Worm (Caenorhabditis elegans): ENCODE results near the gene F53B1.8.

The F53B1.8 gene

DNA sequence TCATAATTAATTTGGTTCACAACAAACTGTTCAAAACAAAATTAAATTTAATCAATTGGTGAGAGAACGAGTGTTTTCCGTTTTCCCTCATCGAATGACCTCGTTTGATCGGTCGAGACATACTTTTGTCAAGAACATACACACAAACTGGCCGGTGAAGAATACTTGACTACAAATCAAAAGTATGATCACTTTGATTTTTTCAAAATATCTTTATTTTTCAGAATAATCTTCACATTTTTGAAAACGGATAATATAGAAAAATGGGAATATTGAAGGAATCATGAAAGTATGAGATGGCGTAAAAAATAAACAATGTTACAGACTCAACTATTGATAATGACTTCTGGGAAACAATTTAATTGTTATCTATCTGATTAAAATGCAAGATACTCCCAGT lies 11.9 kb downstream of the F53B1.8 start, which contains the start of gene swip-10:
Gene swip-10 (minus strand): TSS at position 101 of the 400 bp plus-strand sequence.
- TF ChIP-seq lim-6 (tag; optimal IDR thresholded peaks at IDR 0.05) (no peak), pqm-1 (tag; optimal IDR thresholded peaks at IDR 0.05) (no peak), gmeb-2 (tag; optimal IDR thresholded peaks at IDR 0.05) (no peak), ceh-48 (tag; optimal IDR thresholded peaks at IDR 0.05) (no peak), pag-3 (tag; optimal IDR thresholded peaks at IDR 0.05; ENCODE audit: borderline replicate concordance) (no peak), hlh-15 (tag; optimal IDR thresholded peaks at IDR 0.05) (no peak), fkh-6 (tag; optimal IDR thresholded peaks at IDR 0.05) (no peak), hlh-13 (GFP tag; optimal IDR thresholded peaks at IDR 0.05) (no peak), elt-2 (tag; optimal IDR thresholded peaks at IDR 0.05) (no peak), fkh-10 (GFP tag; optimal IDR thresholded peaks at IDR 0.05) (no peak), che-1 (tag; optimal IDR thresholded peaks at IDR 0.05) (no peak), npax-4 (tag; optimal IDR thresholded peaks at IDR 0.05) (no peak), ama-1 (optimal IDR thresholded peaks at IDR 0.05) (no peak), ceh-30 (tag; optimal IDR thresholded peaks at IDR 0.05) (no peak), nfya-1 (tag; optimal IDR thresholded peaks at IDR 0.05) (no peak), K09A11.1 (tag; optimal IDR thresholded peaks at IDR 0.05; ENCODE audit: insufficient read depth) (no peak), ceh-24 (tag; optimal IDR thresholded peaks at IDR 0.05) (no peak), K02D7.2 (tag; optimal IDR thresholded peaks at IDR 0.05) (no peak), unc-3 (GFP tag; conservative IDR thresholded peaks at IDR 0.05) (no peak), unc-3 (tag; optimal IDR thresholded peaks at IDR 0.05) (no peak), rnt-1 (tag; optimal IDR thresholded peaks at IDR 0.05) (no peak)

DNA sequence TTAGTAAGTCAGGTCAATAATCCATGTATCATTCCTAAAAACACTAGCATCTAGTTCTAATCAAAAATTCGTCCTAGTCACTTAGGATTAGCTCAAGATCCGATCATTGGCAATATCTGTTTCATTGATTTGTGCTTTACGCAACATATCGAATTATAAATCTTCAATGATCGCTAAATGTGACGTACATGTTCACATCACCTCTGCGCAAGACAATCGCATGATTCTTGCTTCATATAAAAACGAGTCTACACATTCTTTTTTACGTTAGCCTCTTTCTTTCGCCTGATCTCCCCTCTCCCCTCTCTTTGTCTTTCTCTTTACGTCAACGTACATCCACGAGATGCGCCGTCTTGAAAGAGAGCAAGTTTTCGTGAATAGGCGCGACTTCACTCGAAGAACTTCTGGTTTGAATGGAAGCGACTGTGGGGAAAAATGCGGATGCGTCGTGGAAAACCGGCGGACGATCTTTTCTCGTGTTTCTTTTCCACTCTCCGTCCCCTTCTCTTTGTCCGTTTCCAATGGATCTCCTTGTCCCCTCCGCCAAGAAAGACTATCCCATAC lies 13.7 kb downstream of the F53B1.8 start:
- peak; percentile 6 for TF ChIP-seq nfya-1 (tag; optimal IDR thresholded peaks at IDR 0.05)
- no peak for TF ChIP-seq unc-86 (tag; optimal IDR thresholded peaks at IDR 0.05)
- peak; percentile 18 for TF ChIP-seq sdc-2 (tag; optimal IDR thresholded peaks at IDR 0.05)
- TF ChIP-seq unc-55 (GFP tag; optimal IDR thresholded peaks at IDR 0.05) = no peak
- TF ChIP-seq hlh-15 (tag; optimal IDR thresholded peaks at IDR 0.05) = no peak

DNA sequence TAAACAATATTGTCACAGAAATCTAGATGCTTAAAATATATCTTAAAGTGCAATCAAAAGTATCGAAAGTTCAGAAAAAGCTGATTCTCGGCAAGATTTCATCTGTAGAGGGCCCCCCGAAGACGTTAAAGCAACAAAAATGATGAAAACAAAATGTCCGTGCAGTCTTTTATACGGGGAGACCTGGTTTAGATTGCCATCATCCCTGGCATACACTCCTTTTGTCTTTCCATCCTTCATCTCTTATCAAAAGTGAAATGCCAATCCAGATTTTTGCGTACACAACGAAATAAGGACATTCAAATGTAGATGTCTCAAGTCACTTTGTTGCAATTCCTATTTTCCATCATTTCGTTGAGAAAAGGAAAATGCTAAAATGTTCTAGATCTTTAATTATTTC lies 15.9 kb downstream of the F53B1.8 start:
- TF ChIP-seq ama-1 (optimal IDR thresholded peaks at IDR 0.05) (no peak), ceh-34 (tag; optimal IDR thresholded peaks at IDR 0.05) (no peak), pax-1 (tag; optimal IDR thresholded peaks at IDR 0.05) (no peak), fax-1 (tag; optimal IDR thresholded peaks at IDR 0.05) (no peak), elt-2 (tag; optimal IDR thresholded peaks at IDR 0.05) (no peak), ceh-2 (tag; optimal IDR thresholded peaks at IDR 0.05) (no peak), ref-2 (tag; optimal IDR thresholded peaks at IDR 0.05) (no peak), ztf-16 (tag; optimal IDR thresholded peaks at IDR 0.05) (no peak), ceh-14 (tag; optimal IDR thresholded peaks at IDR 0.05) (no peak), C08G9.2 (tag; optimal IDR thresholded peaks at IDR 0.05) (no peak), tbx-2 (tag; optimal IDR thresholded peaks at IDR 0.05) (no peak), ceh-31 (tag; optimal IDR thresholded peaks at IDR 0.05) (no peak), syd-9 (tag; optimal IDR thresholded peaks at IDR 0.05) (no peak), npax-4 (tag; optimal IDR thresholded peaks at IDR 0.05) (no peak), fkh-6 (tag; optimal IDR thresholded peaks at IDR 0.05) (no peak), ets-4 (tag; optimal IDR thresholded peaks at IDR 0.05) (no peak), ceh-30 (tag; optimal IDR thresholded peaks at IDR 0.05) (no peak), unc-55 (GFP tag; optimal IDR thresholded peaks at IDR 0.05) (no peak)

DNA sequence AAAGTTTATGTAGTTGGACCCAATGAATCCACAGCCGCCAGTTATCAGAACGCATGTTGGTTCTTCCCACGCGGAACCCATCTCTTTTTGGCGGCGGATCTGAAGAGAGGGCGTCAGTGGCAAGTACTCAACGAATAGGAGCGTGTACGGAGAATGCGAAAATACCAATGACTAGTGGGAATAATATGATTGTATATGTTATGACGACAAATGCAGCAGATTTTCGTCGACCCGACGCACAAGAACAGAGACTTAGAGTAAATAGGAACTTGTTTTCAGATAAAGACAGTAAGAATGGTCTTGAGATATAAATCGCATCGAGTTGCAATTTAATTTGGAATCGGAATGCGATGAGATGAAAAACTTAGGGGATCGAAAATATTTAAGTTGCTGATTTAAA lies 17.0 kb downstream of the F53B1.8 start, which contains the start of gene bus-5:
Gene bus-5 (minus strand): TSS at position 101 of the 400 bp plus-strand sequence.
- TF ChIP-seq rnt-1 (tag; optimal IDR thresholded peaks at IDR 0.05) (no peak), pha-2 (tag; optimal IDR thresholded peaks at IDR 0.05) (no peak), pax-1 (tag; optimal IDR thresholded peaks at IDR 0.05) (no peak), fax-1 (tag; optimal IDR thresholded peaks at IDR 0.05) (no peak), hlh-8 (tag; optimal IDR thresholded peaks at IDR 0.05) (no peak), tbx-7 (tag; optimal IDR thresholded peaks at IDR 0.05) (no peak), unc-86 (tag; optimal IDR thresholded peaks at IDR 0.05) (no peak), unc-3 (GFP tag; conservative IDR thresholded peaks at IDR 0.05) (no peak), unc-3 (tag; optimal IDR thresholded peaks at IDR 0.05) (no peak), mec-3 (tag; optimal IDR thresholded peaks at IDR 0.05; ENCODE audit: borderline replicate concordance) (no peak), nfya-1 (tag; optimal IDR thresholded peaks at IDR 0.05) (no peak), dmd-4 (tag; optimal IDR thresholded peaks at IDR 0.05; ENCODE audit: borderline replicate concordance) (no peak), unc-55 (GFP tag; optimal IDR thresholded peaks at IDR 0.05) (no peak), ama-1 (optimal IDR thresholded peaks at IDR 0.05) (no peak), ceh-19 (GFP tag; optimal IDR thresholded peaks at IDR 0.05) (no peak), ceh-2 (tag; optimal IDR thresholded peaks at IDR 0.05) (no peak), nhr-11 (tag; optimal IDR thresholded peaks at IDR 0.05) (no peak), ref-2 (tag; optimal IDR thresholded peaks at IDR 0.05) (no peak), sox-2 (GFP tag; IDR thresholded peaks at IDR 0.05) (no peak), pat-9 (tag; optimal IDR thresholded peaks at IDR 0.05) (no peak)
